Fruit fly (Drosophila melanogaster): ENCODE data around the gene Cad87A.

The Cad87A gene

DNA sequence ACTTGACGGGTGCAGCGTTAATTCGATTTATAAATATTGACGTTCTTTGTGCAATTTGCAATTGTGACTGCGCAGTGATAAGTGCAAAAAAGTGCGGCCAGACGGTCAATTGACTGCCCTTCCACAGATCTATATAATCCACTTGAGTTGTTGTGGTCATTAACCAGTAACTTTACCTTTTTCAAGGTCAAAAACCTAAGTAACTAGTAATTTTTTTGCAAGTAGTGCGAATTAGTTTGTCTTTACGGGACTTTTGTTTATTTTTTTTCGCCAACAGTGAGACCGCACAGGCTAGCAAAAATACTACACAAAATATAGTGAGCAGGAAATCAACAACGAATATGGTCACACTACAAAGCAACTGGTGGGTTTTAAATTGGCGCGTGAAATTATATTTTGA, 25.7 kb upstream of the Cad87A start, which contains the start of gene Tango9 (continued):
- TF ChIP-seq odd (GFP tag; optimal IDR thresholded peaks at IDR 0.05) (no peak), Rfx (GFP tag; IDR thresholded peaks at IDR 0.05) (peak; percentile 13; the same call in 1 of the 2 replicates), CG8388 (GFP tag; optimal IDR thresholded peaks at IDR 0.05) (no peak), Mes4 (GFP tag; optimal IDR thresholded peaks at IDR 0.05) (no peak), amos (GFP tag; IDR thresholded peaks at IDR 0.05; ENCODE audit: partially characterized antibody) (no peak), CG31441 (GFP tag; IDR thresholded peaks at IDR 0.05) (no peak), fd64A (GFP tag; optimal IDR thresholded peaks at IDR 0.05) (no peak), Ravus (GFP tag; IDR thresholded peaks at IDR 0.05) (no peak), fd102C (GFP tag; optimal IDR thresholded peaks at IDR 0.05) (no peak), CG31388 (GFP tag; optimal IDR thresholded peaks at IDR 0.05) (no peak), Nf-YB (GFP tag; optimal IDR thresholded peaks at IDR 0.05) (no peak), CG9876 (GFP tag; optimal IDR thresholded peaks at IDR 0.05) (no peak), Sox102F (GFP tag; optimal IDR thresholded peaks at IDR 0.05) (no peak), sima (GFP tag; optimal IDR thresholded peaks at IDR 0.05) (no peak), CG7963 (GFP tag; IDR thresholded peaks at IDR 0.05; ENCODE audit: partially characterized antibody) (no peak), CG12299 (tag; optimal IDR thresholded peaks at IDR 0.05) (peak; percentile 19), CG2116 (GFP tag; optimal IDR thresholded peaks at IDR 0.05) (peak; percentile 54), lilli (GFP tag; optimal IDR thresholded peaks at IDR 0.05) (no peak), CG13624 (GFP tag; optimal IDR thresholded peaks at IDR 0.05) (peak; percentile 16), CG7745 (tag; optimal IDR thresholded peaks at IDR 0.05) (no peak), MESR4 (GFP tag; optimal IDR thresholded peaks at IDR 0.05) (peak; percentile 37), peb (GFP tag; IDR thresholded peaks at IDR 0.05) (no peak), danr (GFP tag; IDR thresholded peaks at IDR 0.05) (no peak), HLH4C (GFP tag; IDR thresholded peaks at IDR 0.05; ENCODE audit: partially characterized antibody) (no peak), Adf1 (GFP tag; IDR thresholded peaks at IDR 0.05) (no peak), CG2712 (tag; optimal IDR thresholded peaks at IDR 0.05) (peak; percentile 25), slp2 (GFP tag; optimal IDR thresholded peaks at IDR 0.05) (no peak), CG3281 (GFP tag; optimal IDR thresholded peaks at IDR 0.05) (no peak), Hand (GFP tag; optimal IDR thresholded peaks at IDR 0.05) (no peak), Fer1 (GFP tag; optimal IDR thresholded peaks at IDR 0.05) (peak; percentile 22), CG15269 (tag; optimal IDR thresholded peaks at IDR 0.05) (no peak), CG8089 (GFP tag; optimal IDR thresholded peaks at IDR 0.05) (no peak), CG14441 (GFP tag; IDR thresholded peaks at IDR 0.05) (no peak), CG1647 (GFP tag; optimal IDR thresholded peaks at IDR 0.05) (no peak), CG42726 (GFP tag; IDR thresholded peaks at IDR 0.05; ENCODE audit: partially characterized antibody) (no peak), dimm (GFP tag; IDR thresholded peaks at IDR 0.05) (no peak), pan (optimal IDR thresholded peaks at IDR 0.05) (no peak), pan (GFP tag; optimal IDR thresholded peaks at IDR 0.05 in 1 of 2, IDR thresholded peaks at IDR 0.05 in 1 of 2) (no peak), D19B (GFP tag; optimal IDR thresholded peaks at IDR 0.05) (no peak), CG5180 (GFP tag; optimal IDR thresholded peaks at IDR 0.05) (no peak), CG8290 (GFP tag; optimal IDR thresholded peaks at IDR 0.05) (no peak), CG8290 (tag; optimal IDR thresholded peaks at IDR 0.05) (peak in 1 of 2 experiments; percentile 36), otp (GFP tag; IDR thresholded peaks at IDR 0.05) (no peak), CG2678 (tag; optimal IDR thresholded peaks at IDR 0.05) (no peak), ac (GFP tag; optimal IDR thresholded peaks at IDR 0.05) (no peak), TFAM (GFP tag; optimal IDR thresholded peaks at IDR 0.05) (no peak), CG11504 (tag; optimal IDR thresholded peaks at IDR 0.05) (peak; percentile 47), maf-S (GFP tag; optimal IDR thresholded peaks at IDR 0.05) (no peak), esg (GFP tag; conservative IDR thresholded peaks at IDR 0.05) (no peak), D (optimal IDR thresholded peaks at IDR 0.05) (no peak), D (GFP tag; optimal IDR thresholded peaks at IDR 0.05) (no peak), sens-2 (GFP tag; IDR thresholded peaks at IDR 0.05) (no peak), zfh1 (GFP tag; IDR thresholded peaks at IDR 0.05) (no peak)

Data from whole organism, embryonic.